Fruit fly (Drosophila melanogaster): ENCODE data around the gene CG32572.

CG32572 gene

dm6 chrX:16691440-16691839, 29.5 kb upstream of the CG32572 start (continued):
- TF ChIP-seq CG6272 (GFP tag; IDR thresholded peaks at IDR 0.05), result peak; percentile 64; the same call in 1 of the 2 replicates
- peak in 1 of 3 experiments; percentile 45 for TF ChIP-seq Stat92E (GFP tag; optimal IDR thresholded peaks at IDR 0.05)
- TF ChIP-seq cad (GFP tag; optimal IDR thresholded peaks at IDR 0.05), result no peak
- peak; percentile 84 for TF ChIP-seq onecut (GFP tag; IDR thresholded peaks at IDR 0.05)
- peak; percentile 49 for TF ChIP-seq emc (GFP tag; optimal IDR thresholded peaks at IDR 0.05)
- peak; percentile 85 for TF ChIP-seq CG12769 (tag; optimal IDR thresholded peaks at IDR 0.05)
- TF ChIP-seq CG3065 (GFP tag; optimal IDR thresholded peaks at IDR 0.05), result peak; percentile 65
- peak; percentile 57 for TF ChIP-seq pho (GFP tag; optimal IDR thresholded peaks at IDR 0.05)
- TF ChIP-seq gsb (GFP tag; IDR thresholded peaks at IDR 0.05), result peak; percentile 61; the same call in 1 of the 2 replicates
- TF ChIP-seq bigmax (GFP tag; optimal IDR thresholded peaks at IDR 0.05), result no peak
- peak; percentile 79 for TF ChIP-seq grau (tag; optimal IDR thresholded peaks at IDR 0.05)
- peak; percentile 45; the same call in 1 of the 2 replicates for TF ChIP-seq CG11085 (GFP tag; IDR thresholded peaks at IDR 0.05)
- peak; percentile 12; the same call in 1 of the 2 replicates for TF ChIP-seq Doc2 (GFP tag; IDR thresholded peaks at IDR 0.05)
- peak; percentile 87 to 88 for TF ChIP-seq chif (GFP tag; optimal IDR thresholded peaks at IDR 0.05)
- TF ChIP-seq CG18764 (GFP tag; optimal IDR thresholded peaks at IDR 0.05), result peak; percentile 81
- peak; percentile 54; the same call in 1 of the 2 replicates for TF ChIP-seq wdn (GFP tag; IDR thresholded peaks at IDR 0.05)
- peak; percentile 89 for TF ChIP-seq jing (GFP tag; optimal IDR thresholded peaks at IDR 0.05)
- peak; percentile 83 for TF ChIP-seq croc (GFP tag; conservative IDR thresholded peaks at IDR 0.05)
- TF ChIP-seq CG14710 (tag; optimal IDR thresholded peaks at IDR 0.05), result peak; percentile 83
- TF ChIP-seq CG32772 (GFP tag; IDR thresholded peaks at IDR 0.05), result peak; percentile 83
- peak; percentile 92 for TF ChIP-seq H2.0 (GFP tag; IDR thresholded peaks at IDR 0.05)
- peak; percentile 35 for TF ChIP-seq CG12744 (GFP tag; optimal IDR thresholded peaks at IDR 0.05)
- TF ChIP-seq Nf-YB (GFP tag; optimal IDR thresholded peaks at IDR 0.05), result peak; percentile 63
- peak; percentile 91 for TF ChIP-seq Awh (GFP tag; IDR thresholded peaks at IDR 0.05)
- peak; percentile 86 for TF ChIP-seq CG6254 (GFP tag; optimal IDR thresholded peaks at IDR 0.05)
- peak; percentile 94 for TF ChIP-seq CG17328 (GFP tag; IDR thresholded peaks at IDR 0.05)
- TF ChIP-seq CG10654 (GFP tag; optimal IDR thresholded peaks at IDR 0.05), result peak; percentile 84
- TF ChIP-seq CG34224 (GFP tag; IDR thresholded peaks at IDR 0.05; ENCODE audit: partially characterized antibody), result no peak
- TF ChIP-seq CG6683 (GFP tag; optimal IDR thresholded peaks at IDR 0.05), result peak; percentile 25
- TF ChIP-seq nom (GFP tag; optimal IDR thresholded peaks at IDR 0.05), result no peak
- peak; percentile 77 for TF ChIP-seq wor (GFP tag; IDR thresholded peaks at IDR 0.05)
- TF ChIP-seq Nf-YC (tag; optimal IDR thresholded peaks at IDR 0.05), result peak; percentile 1
- peak; percentile 89 for TF ChIP-seq bab2 (GFP tag; optimal IDR thresholded peaks at IDR 0.05)
- peak; percentile 93 for TF ChIP-seq sens-2 (GFP tag; IDR thresholded peaks at IDR 0.05)
- TF ChIP-seq Fer1 (GFP tag; optimal IDR thresholded peaks at IDR 0.05), result peak; percentile 65
- TF ChIP-seq gro (GFP tag; optimal IDR thresholded peaks at IDR 0.05), result peak; percentile 32
- TF ChIP-seq CG7271 (tag; optimal IDR thresholded peaks at IDR 0.05), result peak; percentile 33
- peak; percentile 52 for TF ChIP-seq CG3163 (GFP tag; optimal IDR thresholded peaks at IDR 0.05)
- peak; percentile 87 for TF ChIP-seq ranshi (GFP tag; IDR thresholded peaks at IDR 0.05)
- TF ChIP-seq Mes4 (GFP tag; optimal IDR thresholded peaks at IDR 0.05), result peak; percentile 86
- TF ChIP-seq Fer3 (tag; optimal IDR thresholded peaks at IDR 0.05), result peak; percentile 69
- peak; percentile 88 for TF ChIP-seq dysf (GFP tag; IDR thresholded peaks at IDR 0.05)
- TF ChIP-seq CG10274 (GFP tag; optimal IDR thresholded peaks at IDR 0.05), result peak; percentile 47
- peak; percentile 65; the same call in 1 of the 2 replicates for TF ChIP-seq CG32767 (GFP tag; IDR thresholded peaks at IDR 0.05)
- TF ChIP-seq CG30431 (GFP tag; optimal IDR thresholded peaks at IDR 0.05), result peak; percentile 74
- peak; percentile 66 for TF ChIP-seq Lhr (GFP tag; optimal IDR thresholded peaks at IDR 0.05)
- TF ChIP-seq CG2202 (tag; optimal IDR thresholded peaks at IDR 0.05), result peak; percentile 78
- peak; percentile 88 for TF ChIP-seq CG11504 (tag; optimal IDR thresholded peaks at IDR 0.05)
- TF ChIP-seq NfI (GFP tag; optimal IDR thresholded peaks at IDR 0.05), result peak; percentile 86
- peak; percentile 67 for TF ChIP-seq kay (GFP tag; optimal IDR thresholded peaks at IDR 0.05)
- TF ChIP-seq ewg (GFP tag; optimal IDR thresholded peaks at IDR 0.05), result peak; percentile 81
